Worm (Caenorhabditis elegans): ENCODE measurements around the gene nhr-207.
"Not testable (repeated sequence)": the region's sequence is repeated elsewhere in the genome, so short reads cannot be mapped to it uniquely, and the experiment has no call there.

DNA sequence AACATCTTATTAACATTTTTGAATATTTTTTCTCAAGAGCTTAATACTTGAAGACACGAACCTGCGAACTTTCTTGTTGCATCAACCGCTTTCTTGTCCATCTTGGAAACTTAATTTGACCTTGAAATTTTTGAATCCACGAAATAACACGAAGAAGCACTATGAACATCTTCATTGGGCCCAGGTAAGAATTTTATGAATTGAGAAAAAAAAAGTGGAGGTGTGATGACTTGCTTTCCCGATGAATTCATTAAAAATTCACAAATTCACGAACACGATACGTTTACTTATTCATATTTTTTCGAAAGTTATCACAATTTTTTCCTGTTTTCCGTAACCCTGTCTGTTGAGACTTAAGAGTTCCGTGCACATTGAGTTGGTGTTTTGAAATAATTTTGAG is 34.7 kb downstream of the nhr-207 start, which contains the start of gene C27A7.6:
- not testable (repeated sequence) for TF ChIP-seq nfya-1 (tag; optimal IDR thresholded peaks at IDR 0.05; ENCODE audit: insufficient read depth); sea-2 (GFP tag; optimal IDR thresholded peaks at IDR 0.05)

Data from whole organism, L3 larva.